Worm (Caenorhabditis elegans) whole organism, mixed stage, embryonic: ENCODE measurements around the gene Y57G7A.6.
A peak's percentile ranks its signal among the peaks of the same experiment; 100 is the strongest.

Experiments used
- M03D4.4 ChIP-seq: sonication (generic microtip); optimal IDR thresholded peaks from 2 replicates; lab custom pipeline; 2017; ENCODE audit warnings: mild to moderate bottlenecking, missing genetic modification characterization, missing compliant biosample characterization
- bed-3 ChIP-seq: fragments of 200-800 bp; sonication (Bioruptor generic); optimal IDR thresholded peaks from 3 replicates; lab custom pipeline; 2018; ENCODE audit warnings: mild to moderate bottlenecking, missing genetic modification characterization, moderate library complexity, missing compliant biosample characterization
- blmp-1 ChIP-seq: fragments of 150-350 bp; optimal IDR thresholded peaks from 2 replicates; lab custom pipeline; 2014; ENCODE audit warnings: missing biosample characterization, missing genetic modification characterization
- ceh-39 ChIP-seq: fragments of 150-350 bp; optimal IDR thresholded peaks from 2 replicates; lab custom pipeline; 2014; ENCODE audit warnings: missing biosample characterization, missing genetic modification characterization
- ceh-43 ChIP-seq: fragments of 200-800 bp; sonication (Bioruptor generic); optimal IDR thresholded peaks from 2 replicates; lab custom pipeline; 2018; ENCODE audit warnings: mild to moderate bottlenecking, missing genetic modification characterization, moderate library complexity, missing compliant biosample characterization
- ceh-83 ChIP-seq: fragments of 200-800 bp; sonication (Bioruptor generic); optimal IDR thresholded peaks from 2 replicates; lab custom pipeline; 2018; ENCODE audit warnings: mild to moderate bottlenecking, missing genetic modification characterization, missing compliant biosample characterization
- ces-1 ChIP-seq: fragments of 150-350 bp; optimal IDR thresholded peaks from 2 replicates; lab custom pipeline; 2014; ENCODE audit warnings: missing biosample characterization, missing genetic modification reagents, missing genetic modification characterization
- cnd-1 ChIP-seq: fragments of 200-800 bp; sonication (Bioruptor generic); optimal IDR thresholded peaks from 2 replicates; lab custom pipeline; 2018; ENCODE audit warnings: mild to moderate bottlenecking, missing genetic modification characterization, missing compliant biosample characterization
- drap-1 ChIP-seq: fragments of 200-800 bp; sonication (Bioruptor generic); optimal IDR thresholded peaks from 3 replicates; lab custom pipeline; 2018; ENCODE audit warnings: mild to moderate bottlenecking, missing genetic modification characterization, missing compliant biosample characterization
- elt-1 ChIP-seq: sonication (generic microtip); optimal IDR thresholded peaks from 2 replicates; lab custom pipeline; 2017; ENCODE audit warnings: missing genetic modification characterization, mild to moderate bottlenecking, missing compliant biosample characterization, antibody characterized with exemption, moderate library complexity, borderline replicate concordance; ENCODE audit not compliant: insufficient read depth
- elt-3 ChIP-seq: fragments of 150-350 bp; optimal IDR thresholded peaks from 2 replicates; lab custom pipeline; 2014; ENCODE audit warnings: missing biosample characterization, missing genetic modification characterization
- flh-1 ChIP-seq: fragments of 200-800 bp; sonication (Bioruptor generic); optimal IDR thresholded peaks from 2 replicates; lab custom pipeline; 2018; ENCODE audit warnings: mild to moderate bottlenecking, missing genetic modification characterization, moderate library complexity, missing compliant biosample characterization
- ham-2 ChIP-seq: fragments of 200-800 bp; sonication (Bioruptor generic); optimal IDR thresholded peaks from 2 replicates; lab custom pipeline; 2018; ENCODE audit warnings: mild to moderate bottlenecking, missing genetic modification characterization, missing compliant biosample characterization
- hlh-1 ChIP-seq: fragments of 150-350 bp; optimal IDR thresholded peaks from 2 replicates; lab custom pipeline; 2014; ENCODE audit warnings: missing biosample characterization, missing genetic modification reagents, missing genetic modification characterization
- lin-13 ChIP-seq: fragments of 150-350 bp; optimal IDR thresholded peaks from 2 replicates; lab custom pipeline; 2014; ENCODE audit warnings: missing biosample characterization, missing genetic modification characterization
- lin-32 ChIP-seq: fragments of 200-800 bp; sonication (Bioruptor generic); optimal IDR thresholded peaks from 2 replicates; lab custom pipeline; 2018; ENCODE audit warnings: mild to moderate bottlenecking, missing genetic modification characterization, missing compliant biosample characterization
- lsy-2 ChIP-seq: fragments of 150-350 bp; optimal IDR thresholded peaks from 2 replicates; lab custom pipeline; 2014; ENCODE audit warnings: missing biosample characterization, missing genetic modification characterization
- mab-5 ChIP-seq: fragments of 150-350 bp; optimal IDR thresholded peaks from 2 replicates; lab custom pipeline; 2014; ENCODE audit warnings: missing biosample characterization, missing genetic modification characterization
- mep-1 ChIP-seq: fragments of 150-350 bp; optimal IDR thresholded peaks from 2 replicates; lab custom pipeline; 2017; ENCODE audit warnings: missing biosample characterization, missing genetic modification reagents, missing genetic modification characterization, inconsistent platforms
- mls-2 ChIP-seq: sonication (generic microtip); optimal IDR thresholded peaks from 2 replicates; lab custom pipeline; 2016; ENCODE audit warnings: mild to moderate bottlenecking, missing genetic modification characterization, moderate library complexity, missing compliant biosample characterization
- nhr-12 ChIP-seq: fragments of 150-350 bp; optimal IDR thresholded peaks from 2 replicates; lab custom pipeline; 2014; ENCODE audit warnings: missing biosample characterization, missing genetic modification characterization
- nhr-2 ChIP-seq: fragments of 150-350 bp; optimal IDR thresholded peaks from 2 replicates; lab custom pipeline; 2014; ENCODE audit warnings: missing biosample characterization, missing genetic modification characterization
- nhr-237 ChIP-seq: fragments of 150-350 bp; optimal IDR thresholded peaks from 2 replicates; lab custom pipeline; 2014; ENCODE audit warnings: missing biosample characterization, missing genetic modification characterization
- nhr-28 ChIP-seq: fragments of 150-350 bp; optimal IDR thresholded peaks from 2 replicates; lab custom pipeline; 2014; ENCODE audit warnings: missing biosample characterization, missing genetic modification characterization
- nhr-76 ChIP-seq: sonication (generic microtip); optimal IDR thresholded peaks from 2 replicates; lab custom pipeline; 2017; ENCODE audit warnings: missing biosample characterization, missing genetic modification characterization
- pha-4 ChIP-seq: fragments of 150-350 bp; optimal IDR thresholded peaks from 2 replicates; lab custom pipeline; 2018; ENCODE audit warnings: missing biosample characterization, missing genetic modification reagents, missing genetic modification characterization
- sem-2 ChIP-seq: fragments of 200-800 bp; sonication (Bioruptor generic); optimal IDR thresholded peaks from 2 replicates; lab custom pipeline; 2018; ENCODE audit warnings: mild to moderate bottlenecking, missing genetic modification characterization, missing compliant biosample characterization
- snpc-4 ChIP-seq: fragments of 150-350 bp; optimal IDR thresholded peaks from 2 replicates; lab custom pipeline; 2014; ENCODE audit warnings: missing biosample characterization, missing genetic modification characterization
- sptf-1 ChIP-seq: sonication (generic microtip); optimal IDR thresholded peaks from 2 replicates; lab custom pipeline; 2017; ENCODE audit warnings: mild to moderate bottlenecking, missing genetic modification characterization, moderate library complexity, missing compliant biosample characterization
- tbx-8 ChIP-seq: fragments of 200-800 bp; sonication (Bioruptor generic); optimal IDR thresholded peaks from 2 replicates; lab custom pipeline; 2018; ENCODE audit warnings: mild to moderate bottlenecking, missing genetic modification characterization, moderate library complexity, missing compliant biosample characterization
- unc-120 ChIP-seq: sonication (generic microtip); optimal IDR thresholded peaks from 2 replicates; lab custom pipeline; 2017; ENCODE audit warnings: missing genetic modification characterization, missing compliant biosample characterization; ENCODE audit not compliant: poor library complexity, severe bottlenecking
- unc-39 ChIP-seq: fragments of 150-350 bp; optimal IDR thresholded peaks from 2 replicates; lab custom pipeline; 2014; ENCODE audit warnings: missing biosample characterization, missing genetic modification characterization
- unc-62 ChIP-seq: fragments of 150-350 bp; optimal IDR thresholded peaks from 2 replicates; lab custom pipeline; 2014; ENCODE audit warnings: missing biosample characterization, missing genetic modification reagents, missing genetic modification characterization
- zip-8 ChIP-seq: fragments of 150-350 bp; optimal IDR thresholded peaks from 2 replicates; lab custom pipeline; 2014; ENCODE audit warnings: missing biosample characterization, missing genetic modification characterization
- ztf-11 ChIP-seq: fragments of 150-350 bp; optimal IDR thresholded peaks from 2 replicates; lab custom pipeline; 2014; ENCODE audit warnings: missing biosample characterization, missing genetic modification characterization

Gene Y57G7A.6

ce11 chrII:1256742-1257141, 28.7 kb downstream of the Y57G7A.6 start:
- TF ChIP-seq lin-13 (tag; lab: Kevin White, UChicago) (no peak), unc-62 (GFP tag; lab: Kevin White, UChicago) (no peak), unc-39 (tag; lab: Kevin White, UChicago) (no peak), ztf-11 (tag; lab: Kevin White, UChicago) (no peak), nhr-2 (tag; lab: Kevin White, UChicago) (no peak), mep-1 (no peak), ceh-39 (tag; lab: Kevin White, UChicago) (no peak), flh-1 (GFP tag; lab: Kevin White, UChicago) (no peak), sem-2 (GFP tag; lab: Kevin White, UChicago) (no peak), nhr-12 (tag; lab: Kevin White, UChicago) (no peak), zip-8 (tag; lab: Kevin White, UChicago) (no peak), unc-120 (tag; lab: Kevin White, UChicago) (no peak), ceh-43 (GFP tag; lab: Kevin White, UChicago) (no peak), pha-4 (no peak), M03D4.4 (no peak), mls-2 (tag; lab: Kevin White, UChicago) (no peak), mab-5 (no peak)

ce11 chrII:1255637-1256036, 29.8 kb downstream of the Y57G7A.6 start, which contains the start of gene clec-119:
clec-119 (plus strand) TSS chrII:1255937.
- TF ChIP-seq pha-4 (no peak), snpc-4 (tag; lab: Kevin White, UChicago) (no peak), ztf-11 (tag; lab: Kevin White, UChicago) (no peak), lin-13 (tag; lab: Kevin White, UChicago) (no peak), ham-2 (GFP tag; lab: Kevin White, UChicago) (no peak), lsy-2 (tag; lab: Kevin White, UChicago) (no peak), nhr-12 (tag; lab: Kevin White, UChicago) (no peak), unc-62 (GFP tag; lab: Kevin White, UChicago) (no peak), ceh-43 (GFP tag; lab: Kevin White, UChicago) (no peak), ceh-39 (tag; lab: Kevin White, UChicago) (no peak), M03D4.4 (no peak), drap-1 (no peak), tbx-8 (GFP tag; lab: Kevin White, UChicago) (no peak), flh-1 (GFP tag; lab: Kevin White, UChicago) (no peak), mab-5 (no peak)

ce11 chrII:1252259-1252658, 33.2 kb downstream of the Y57G7A.6 start, which contains the start of gene lin-42:
lin-42 (minus strand) TSS chrII:1252359.
- TF ChIP-seq lsy-2 (tag; lab: Kevin White, UChicago), result no peak
- TF ChIP-seq mls-2 (tag; lab: Kevin White, UChicago), result no peak
- TF ChIP-seq snpc-4 (tag; lab: Kevin White, UChicago), result no peak
- TF ChIP-seq mep-1, result no peak
- TF ChIP-seq sptf-1 (tag; lab: Kevin White, UChicago), result no peak
- no peak for TF ChIP-seq nhr-28
- no peak for TF ChIP-seq bed-3 (GFP tag; lab: Kevin White, UChicago)
- TF ChIP-seq ces-1 (GFP tag; lab: Kevin White, UChicago), result no peak
- no peak for TF ChIP-seq lin-13 (tag; lab: Kevin White, UChicago)
- TF ChIP-seq nhr-237, result no peak
- TF ChIP-seq nhr-76 (tag; lab: Kevin White, UChicago), result no peak
- no peak for TF ChIP-seq unc-120 (tag; lab: Kevin White, UChicago)
- no peak for TF ChIP-seq ham-2 (GFP tag; lab: Kevin White, UChicago)
- no peak for TF ChIP-seq nhr-2 (tag; lab: Kevin White, UChicago)
- TF ChIP-seq flh-1 (GFP tag; lab: Kevin White, UChicago), result no peak
- no peak for TF ChIP-seq sem-2 (GFP tag; lab: Kevin White, UChicago)
- no peak for TF ChIP-seq mab-5
- TF ChIP-seq drap-1, result no peak
- TF ChIP-seq elt-1 (tag; lab: Kevin White, UChicago), result no peak

- TF ChIP-seq lin-13 (tag; lab: Kevin White, UChicago) (peak; percentile 40), blmp-1 (tag; lab: Kevin White, UChicago) (no peak), ces-1 (GFP tag; lab: Kevin White, UChicago) (peak; percentile 55), ceh-43 (GFP tag; lab: Kevin White, UChicago) (no peak), unc-120 (tag; lab: Kevin White, UChicago) (peak; percentile 88), elt-1 (tag; lab: Kevin White, UChicago) (peak; percentile 62), elt-3 (tag; lab: Kevin White, UChicago) (peak; percentile 37), unc-62 (GFP tag; lab: Kevin White, UChicago) (peak; percentile 83), pha-4 (peak; percentile 81), drap-1 (peak; percentile 74), nhr-76 (tag; lab: Kevin White, UChicago) (no peak), lsy-2 (tag; lab: Kevin White, UChicago) (peak; percentile 36), ceh-39 (tag; lab: Kevin White, UChicago) (no peak), lin-32 (GFP tag; lab: Kevin White, UChicago) (no peak), nhr-12 (tag; lab: Kevin White, UChicago) (no peak), mab-5 (no peak), cnd-1 (tag; lab: Kevin White, UChicago) (peak; percentile 34), ham-2 (GFP tag; lab: Kevin White, UChicago) (peak; percentile 100), tbx-8 (GFP tag; lab: Kevin White, UChicago) (no peak), flh-1 (GFP tag; lab: Kevin White, UChicago) (no peak), mep-1 (peak; percentile 62), sptf-1 (tag; lab: Kevin White, UChicago) (peak; percentile 83), nhr-28 (no peak), mls-2 (tag; lab: Kevin White, UChicago) (peak; percentile 84), zip-8 (tag; lab: Kevin White, UChicago) (no peak), M03D4.4 (peak; percentile 35), sem-2 (GFP tag; lab: Kevin White, UChicago) (no peak), unc-39 (tag; lab: Kevin White, UChicago) (peak; percentile 13), snpc-4 (tag; lab: Kevin White, UChicago) (no peak), bed-3 (GFP tag; lab: Kevin White, UChicago) (no peak), ztf-11 (tag; lab: Kevin White, UChicago) (peak; percentile 87), ceh-83 (GFP tag; lab: Kevin White, UChicago) (peak; percentile 57), hlh-1 (tag; lab: Kevin White, UChicago) (peak; percentile 62), nhr-237 (peak; percentile 79), nhr-2 (tag; lab: Kevin White, UChicago) (peak; percentile 98)
Observed at ce11 chrII:1246855-1247259, 38.6 kb downstream of the Y57G7A.6 start.
